Fruit fly (Drosophila melanogaster): ENCODE results near the gene CG4455.

CG4455 gene

dm6 chr2L:16325515-16326257 lies 27.0 kb upstream of the CG4455 start, which contains the start of gene cact:
TSS of gene cact (minus strand) at chr2L:16326207.
- TF ChIP-seq CG17801 (GFP tag; optimal IDR thresholded peaks at IDR 0.05; ENCODE audit: partially characterized antibody), result peak; percentile 81

DNA sequence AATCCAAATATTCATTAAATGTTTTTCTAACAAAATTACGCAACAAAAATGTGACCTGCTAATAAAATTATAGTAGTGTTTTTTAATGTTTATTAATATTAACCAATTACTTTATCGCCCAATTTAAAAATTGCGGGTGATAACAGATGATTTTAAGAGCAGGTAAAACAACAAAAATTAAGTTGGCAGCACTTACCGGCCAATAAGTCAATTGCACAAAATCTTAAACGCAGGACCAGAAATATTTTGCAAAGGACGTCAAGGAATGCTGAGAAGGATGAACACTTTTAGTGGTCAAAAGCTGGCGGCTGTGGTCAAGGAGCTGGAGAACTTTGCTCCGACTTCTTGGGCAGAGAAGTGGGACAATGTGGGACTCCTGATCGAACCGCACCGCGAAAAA lies 25.8 kb upstream of the CG4455 start, which contains the start of gene CG4278:
TSS of gene CG4278 (plus strand) at position 178 of the 400 bp plus-strand sequence.
- TF ChIP-seq CG17801 (GFP tag; optimal IDR thresholded peaks at IDR 0.05; ENCODE audit: partially characterized antibody), result no peak

- peak; percentile 23 for TF ChIP-seq CG17801 (GFP tag; optimal IDR thresholded peaks at IDR 0.05; ENCODE audit: partially characterized antibody)
These were observed 23.6 kb upstream of the CG4455 start, which contains the start of gene mRpL4 for dm6 chr2L:16329102-16329520. TSS of gene mRpL4 (minus strand) at chr2L:16329132.

- no peak for TF ChIP-seq CG17801 (GFP tag; optimal IDR thresholded peaks at IDR 0.05; ENCODE audit: partially characterized antibody)
These were observed 23.1 kb upstream of the CG4455 start, which contains the start of gene CG4440 for dm6 chr2L:16329625-16330024. TSS of gene CG4440 (plus strand) at chr2L:16329925.

DNA sequence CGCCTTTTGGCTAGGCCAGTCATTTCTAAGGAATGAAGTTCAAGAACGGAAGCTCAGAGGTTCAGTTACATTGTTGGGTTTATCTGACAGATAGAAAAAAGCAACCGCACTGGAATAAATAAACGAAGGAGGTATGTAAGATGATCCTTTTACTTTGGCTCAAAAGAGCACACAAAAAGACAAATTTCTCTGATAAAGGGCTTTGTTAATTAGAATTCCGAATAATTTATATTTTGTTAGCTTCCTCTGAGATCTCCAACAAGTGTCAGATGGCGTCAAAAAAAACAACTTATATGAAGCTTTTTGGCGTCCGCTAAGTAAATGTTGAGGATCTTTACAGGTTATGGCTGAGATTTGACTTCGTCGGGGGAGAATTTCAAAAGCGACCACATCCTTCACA lies 14.9 kb upstream of the CG4455 start, which contains the start of gene CG31817:
TSS of gene CG31817 (minus strand) at position 101 of the 400 bp plus-strand sequence.
- no peak for TF ChIP-seq CG17801 (GFP tag; optimal IDR thresholded peaks at IDR 0.05; ENCODE audit: partially characterized antibody)

DNA sequence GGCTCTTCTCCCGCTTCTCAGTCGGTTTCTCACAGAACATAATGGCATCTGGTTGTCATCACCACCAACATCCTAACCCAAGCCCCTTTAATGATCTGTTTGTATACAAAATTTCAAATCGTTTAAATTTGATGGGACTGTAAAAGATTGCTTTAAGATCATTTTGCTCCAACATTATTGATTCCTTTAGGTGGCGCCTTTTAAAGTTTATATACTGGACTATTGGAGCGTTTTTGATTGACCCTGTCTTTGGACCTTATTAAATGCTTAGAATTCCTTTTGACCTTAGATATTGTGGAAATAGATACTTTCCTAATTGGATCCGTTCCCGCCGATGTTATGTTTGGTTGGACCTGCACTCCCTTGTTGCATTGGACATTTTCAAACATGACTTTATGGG lies 12.5 kb upstream of the CG4455 start, which contains the start of gene CG42266:
TSS of gene CG42266 (minus strand) at position 101 of the 400 bp plus-strand sequence.
- TF ChIP-seq CG17801 (GFP tag; optimal IDR thresholded peaks at IDR 0.05; ENCODE audit: partially characterized antibody), result no peak

dm6 chr2L:16342224-16342623 lies 10.5 kb upstream of the CG4455 start, which contains the start of gene CG44405:
TSS of gene CG44405 (minus strand) at chr2L:16342324.
- TF ChIP-seq CG17801 (GFP tag; optimal IDR thresholded peaks at IDR 0.05; ENCODE audit: partially characterized antibody), result no peak

dm6 chr2L:16350160-16350633 lies 2.5 kb upstream of the CG4455 start:
- peak; percentile 79 for TF ChIP-seq CG17801 (GFP tag; optimal IDR thresholded peaks at IDR 0.05; ENCODE audit: partially characterized antibody)

DNA sequence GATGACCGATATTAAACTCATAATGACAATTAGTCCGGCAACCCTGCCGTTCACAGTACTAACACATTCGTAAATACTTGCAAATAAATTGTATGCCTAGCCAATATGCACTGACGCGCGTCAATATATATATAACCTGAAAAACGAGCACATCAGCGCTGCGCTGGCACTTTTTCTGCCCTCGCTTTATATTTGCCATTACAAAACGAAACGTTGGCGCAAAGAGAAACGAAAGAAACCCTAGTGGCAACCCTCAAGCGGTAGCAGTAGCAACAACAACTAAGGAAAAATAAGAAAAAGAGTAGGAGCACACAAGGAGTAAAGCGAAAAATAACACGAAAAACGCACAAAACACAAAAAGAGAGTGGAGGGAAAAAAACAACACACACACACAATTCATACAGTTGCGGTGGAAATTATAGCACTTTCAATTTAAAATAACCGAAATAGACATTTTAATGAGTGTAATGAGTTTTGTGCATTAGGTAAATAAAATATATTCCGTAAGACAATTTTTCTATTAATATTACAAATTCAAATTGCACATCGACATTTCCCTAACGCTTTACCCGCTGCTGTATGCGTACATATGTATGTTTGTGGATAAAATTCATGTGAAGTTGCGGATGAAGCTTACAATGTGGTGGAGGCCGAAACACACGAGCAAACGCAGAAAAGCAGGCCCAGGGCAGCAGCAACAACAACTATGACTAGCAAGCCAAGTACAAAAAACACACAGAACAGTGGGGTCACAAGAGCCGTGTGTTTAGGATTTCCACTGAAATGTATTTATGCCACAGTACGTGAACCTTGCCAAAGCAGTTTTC lies 1.8 kb upstream of the CG4455 start:
- peak; percentile 98 for TF ChIP-seq CG17801 (GFP tag; optimal IDR thresholded peaks at IDR 0.05; ENCODE audit: partially characterized antibody)

DNA sequence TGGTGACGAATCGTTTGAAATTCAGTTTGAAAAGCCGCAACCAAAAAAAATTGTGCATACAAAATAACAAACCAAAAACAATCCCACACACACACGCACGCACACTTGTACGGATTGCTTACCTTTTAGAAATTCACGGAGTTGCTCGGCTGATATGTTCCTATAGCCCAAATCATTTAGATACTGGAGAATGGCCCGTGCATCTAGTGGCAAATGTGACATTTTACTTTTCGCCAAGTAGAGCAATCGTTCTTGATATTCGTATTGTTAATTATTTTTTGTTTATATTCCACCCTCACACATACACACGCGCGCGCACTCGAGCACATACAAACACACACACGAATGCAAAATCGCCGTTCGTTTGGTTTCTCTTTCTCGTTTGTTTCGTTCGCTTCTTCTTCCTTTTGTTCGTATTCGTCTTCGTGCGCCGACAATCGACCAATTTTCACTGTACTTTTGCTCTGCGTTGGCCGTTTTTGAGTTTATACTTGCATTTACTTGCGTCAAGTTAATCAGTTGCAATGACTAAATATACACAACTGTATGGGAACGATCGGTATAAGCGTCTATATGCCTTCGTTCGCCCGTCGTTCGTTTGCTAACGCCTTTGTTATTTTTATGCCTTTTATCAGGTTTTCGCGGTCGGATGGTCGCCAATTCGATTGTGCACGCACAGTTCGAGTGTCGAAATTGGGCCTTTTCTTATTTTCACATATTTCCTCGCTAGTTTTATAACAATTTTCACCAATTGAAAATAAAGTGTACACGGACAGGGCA lies 739 bp upstream of the CG4455 start:
- TF ChIP-seq CG17801 (GFP tag; optimal IDR thresholded peaks at IDR 0.05; ENCODE audit: partially characterized antibody), result peak; percentile 5

DNA sequence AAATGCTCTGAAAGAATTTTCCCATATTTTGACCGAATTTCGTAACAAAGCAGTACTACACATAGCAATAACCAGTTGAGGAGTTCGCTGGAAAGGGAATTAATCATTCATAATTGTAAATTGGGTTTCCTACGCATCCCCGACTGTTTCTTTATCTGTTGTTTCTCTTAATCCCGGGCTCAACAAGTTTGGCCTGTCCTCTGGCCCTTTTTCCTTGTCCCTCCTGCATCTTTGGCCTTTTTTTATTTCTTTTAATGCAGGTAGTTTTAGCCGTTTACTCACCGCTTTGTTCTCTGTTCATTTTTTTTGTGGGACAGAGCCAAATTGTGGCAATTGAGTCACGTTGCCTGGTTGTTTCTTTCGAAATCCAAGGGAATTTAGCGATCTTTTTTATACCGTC lies 1.0 kb downstream of the CG4455 start:
- no peak for TF ChIP-seq CG17801 (GFP tag; optimal IDR thresholded peaks at IDR 0.05; ENCODE audit: partially characterized antibody)

DNA sequence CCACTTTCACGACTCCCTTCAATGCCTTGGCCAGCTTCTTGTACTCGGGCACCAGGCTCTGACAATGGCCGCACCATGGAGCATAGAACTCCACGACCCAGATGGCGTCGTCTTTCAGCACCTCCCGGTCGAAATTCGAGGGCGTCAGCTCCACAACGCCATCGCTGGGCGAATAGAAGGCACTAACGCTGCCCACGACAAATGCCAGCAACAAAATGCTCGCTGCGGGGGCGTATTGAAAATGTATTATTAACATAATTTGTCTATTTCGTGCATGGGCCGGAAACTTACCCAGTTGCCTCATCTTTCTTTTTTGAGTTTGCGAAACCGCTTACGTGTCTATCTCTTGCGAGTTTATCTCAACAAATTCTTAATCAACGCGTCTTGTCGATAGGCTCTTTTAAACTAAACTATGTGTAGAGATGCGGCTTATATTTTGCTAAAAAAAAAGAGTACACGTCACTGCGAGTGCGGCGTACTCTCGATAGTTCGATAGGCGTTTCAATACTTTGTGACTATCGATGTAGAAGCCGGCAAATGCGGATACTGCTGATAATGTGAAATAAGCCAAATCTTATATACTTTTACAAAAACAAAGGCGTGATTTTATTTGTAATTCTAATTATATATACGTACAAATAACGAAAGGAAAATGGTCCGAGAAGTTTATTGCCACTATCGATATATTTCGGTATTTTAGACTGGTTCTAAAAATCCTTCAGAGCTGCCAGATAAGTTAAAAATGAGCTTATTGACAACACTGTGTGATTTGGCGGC lies 3.7 kb downstream of the CG4455 start, which contains the start of gene CaBP1:
TSS of gene CaBP1 (minus strand) at position 487 of the 777 bp plus-strand sequence.
- TF ChIP-seq CG17801 (GFP tag; optimal IDR thresholded peaks at IDR 0.05; ENCODE audit: partially characterized antibody), result peak; percentile 9

DNA sequence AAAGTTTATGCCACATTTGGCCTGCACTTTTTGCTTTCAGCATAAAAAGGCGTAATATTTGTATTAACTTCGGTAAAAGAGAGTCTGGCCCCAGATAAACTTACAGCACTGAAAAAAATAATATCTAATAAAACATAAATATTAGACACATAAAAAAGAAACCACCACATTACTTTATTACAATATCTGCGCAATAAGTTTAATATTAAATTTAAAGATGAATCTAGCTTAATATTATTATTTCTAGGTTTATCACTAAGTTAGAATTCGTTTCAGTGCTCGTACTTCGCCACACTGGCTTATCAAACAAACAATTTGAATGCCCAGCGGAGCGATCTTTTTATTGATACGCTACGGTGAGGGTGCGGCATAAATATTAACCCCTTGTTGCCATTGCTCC lies 5.1 kb downstream of the CG4455 start:
- TF ChIP-seq CG17801 (GFP tag; optimal IDR thresholded peaks at IDR 0.05; ENCODE audit: partially characterized antibody), result no peak

dm6 chr2L:16365603-16366002 lies 12.9 kb downstream of the CG4455 start, which contains the start of gene jhamt:
TSS of gene jhamt (plus strand) at chr2L:16365903.
- no peak for TF ChIP-seq CG17801 (GFP tag; optimal IDR thresholded peaks at IDR 0.05; ENCODE audit: partially characterized antibody)
